Fruit fly (Drosophila melanogaster) Kc167 (cell line): Measurements from ENCODE around the gene Nup98-96.

Source experiments
- Myc ChIP-seq: fragments of >200 bp; optimal IDR thresholded peaks from 2 replicates; lab custom pipeline; 2017; ENCODE audit warnings: missing external identifiers
- Sin3A ChIP-seq: fragments of >200 bp; optimal IDR thresholded peaks from 2 replicates; lab custom pipeline; 2018; ENCODE audit warnings: missing external identifiers
- h ChIP-seq: fragments of >200 bp; optimal IDR thresholded peaks from 3 replicates; lab custom pipeline; 2018; ENCODE audit warnings: missing external identifiers
- insv ChIP-seq: fragments of >200 bp; optimal IDR thresholded peaks from 3 replicates; lab custom pipeline; 2018; ENCODE audit warnings: missing external identifiers
- psq ChIP-seq: fragments of >200 bp; optimal IDR thresholded peaks from 2 replicates; lab custom pipeline; 2017; ENCODE audit warnings: missing external identifiers
- ttk ChIP-seq: sonication (Bioruptor generic); optimal IDR thresholded peaks from 2 replicates; lab custom pipeline; 2017; ENCODE audit warnings: missing external identifiers

Gene Nup98-96

DNA sequence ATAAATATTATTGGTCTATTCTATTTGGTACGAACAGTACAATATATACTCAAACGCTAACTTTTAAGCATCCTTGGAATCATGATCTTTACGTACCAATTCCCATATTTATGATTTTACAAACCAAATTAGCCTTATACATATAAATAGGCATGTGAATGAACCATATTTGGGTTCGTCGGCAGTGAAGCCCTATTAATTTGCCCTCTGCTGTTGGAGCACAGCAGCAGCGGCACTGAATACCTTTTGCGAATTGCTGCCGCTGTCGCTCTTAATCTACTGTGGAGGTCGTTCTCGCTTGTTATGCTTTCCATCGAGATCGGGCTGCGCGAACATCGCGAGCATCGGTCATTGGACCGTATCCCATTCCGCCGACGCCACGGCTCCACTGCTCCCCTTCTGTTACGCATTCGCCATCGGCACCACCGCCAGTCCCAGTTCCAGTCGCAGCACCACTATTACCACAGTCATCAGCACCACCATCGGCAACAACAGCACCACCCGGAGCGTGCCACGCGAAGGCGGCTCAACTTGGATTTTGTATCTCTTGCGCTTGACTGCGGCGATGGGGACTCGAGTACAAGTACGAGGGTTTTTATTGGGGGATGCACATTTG lies 7.1 kb upstream of the Nup98-96 start:
- no peak for TF ChIP-seq Myc
- no peak for TF ChIP-seq h (lab: Kevin White, UChicago)
- no peak for TF ChIP-seq psq (lab: Kevin White, UChicago)
- TF ChIP-seq ttk (lab: Kevin White, UChicago) = no peak

DNA sequence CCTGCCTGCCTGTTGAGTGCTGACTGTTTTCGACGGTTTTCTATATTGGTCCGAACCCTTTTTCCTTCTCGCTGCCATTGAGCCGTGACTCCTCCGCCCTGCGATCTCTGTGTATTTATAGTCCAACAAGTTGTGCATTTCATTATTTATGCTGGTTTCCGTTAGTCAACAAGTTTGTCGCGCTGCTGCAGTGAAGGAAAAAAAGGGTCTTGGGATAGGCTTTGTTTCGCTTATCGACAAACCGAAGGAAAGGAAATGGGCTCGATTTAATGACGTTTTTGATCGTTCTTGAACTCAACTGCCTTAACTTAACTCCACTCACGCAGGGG lies 6.2 kb upstream of the Nup98-96 start:
- TF ChIP-seq ttk (lab: Kevin White, UChicago) = no peak
- no peak for TF ChIP-seq insv (lab: Kevin White, UChicago)

DNA sequence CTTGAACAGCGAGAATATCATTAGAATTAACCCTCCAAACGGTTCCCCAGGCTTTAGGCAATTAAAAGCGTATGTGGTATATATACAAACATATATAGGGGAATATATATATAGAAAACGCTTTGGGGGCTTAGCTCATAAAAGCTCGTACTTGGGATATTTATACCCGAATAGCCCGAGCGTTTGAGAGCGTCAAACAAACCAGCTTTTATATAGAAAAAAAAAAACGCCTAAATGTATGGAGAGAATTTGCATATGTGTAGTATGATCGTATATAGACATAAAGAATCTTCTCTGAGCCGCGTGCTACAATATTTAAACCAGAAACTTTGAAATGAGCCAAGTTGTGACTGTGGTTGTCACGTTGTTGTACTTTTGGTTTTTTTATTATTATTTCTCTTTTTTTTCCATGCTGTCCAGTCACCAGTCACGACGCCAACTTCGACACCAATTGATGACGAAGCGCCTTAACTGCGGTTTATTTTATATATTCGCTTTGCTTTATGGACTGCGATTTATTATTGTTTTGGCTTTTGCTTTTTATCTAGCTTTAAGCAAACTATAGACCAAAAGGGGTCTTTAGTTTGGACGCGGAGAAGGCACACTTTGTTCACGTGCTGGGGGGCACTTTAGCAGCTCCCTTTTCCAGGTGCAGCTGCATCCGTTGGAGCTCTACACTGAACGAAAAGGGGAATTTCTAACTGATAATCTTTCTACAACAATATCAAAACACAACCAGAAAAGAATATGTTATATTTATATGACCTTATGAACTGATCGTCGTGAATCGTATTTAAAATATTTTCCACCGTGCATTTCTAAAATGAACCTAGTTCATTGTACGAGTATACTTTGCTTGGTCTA lies 5.6 kb upstream of the Nup98-96 start:
- TF ChIP-seq Myc = no peak
- TF ChIP-seq ttk (lab: Kevin White, UChicago) = no peak
- TF ChIP-seq psq (lab: Kevin White, UChicago) = no peak
- TF ChIP-seq insv (lab: Kevin White, UChicago) = no peak
- no peak for TF ChIP-seq h (lab: Kevin White, UChicago)
- TF ChIP-seq Sin3A (lab: Kevin White, UChicago) = no peak

DNA sequence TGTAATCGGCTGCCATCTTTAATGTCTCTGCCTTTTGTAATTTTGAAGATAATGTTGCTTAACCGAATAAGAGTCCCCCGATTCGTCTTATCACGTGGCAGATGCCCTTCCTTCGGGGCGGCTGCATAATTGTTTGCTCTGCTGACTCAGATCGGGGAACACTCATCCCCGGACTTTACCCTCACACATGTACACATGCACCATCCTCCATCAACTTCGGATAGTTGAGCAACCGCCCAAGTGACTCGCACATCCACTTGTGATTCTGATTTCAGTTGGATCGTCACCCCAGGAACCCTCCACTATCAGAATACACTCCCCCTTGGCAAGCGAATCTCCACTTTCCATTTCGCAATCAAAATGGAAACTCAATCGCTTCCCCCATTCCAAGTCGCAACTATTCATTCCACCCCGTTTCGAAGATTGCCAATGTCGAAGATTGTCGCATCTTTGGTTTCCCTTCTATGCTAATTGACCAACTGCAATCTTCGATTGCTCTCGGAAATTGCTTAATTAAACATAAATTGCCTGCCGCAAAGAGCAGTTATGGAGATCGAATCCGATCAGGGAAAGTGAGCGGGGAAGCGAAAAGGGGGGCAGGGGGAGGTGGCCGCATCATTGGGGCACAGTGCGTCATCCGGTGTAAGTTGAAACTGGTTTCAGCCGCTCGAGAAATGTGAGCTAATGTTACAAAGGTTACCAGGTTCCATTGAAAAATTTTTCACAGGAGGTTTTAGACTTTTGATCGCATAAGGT lies 3.7 kb upstream of the Nup98-96 start:
- TF ChIP-seq insv (lab: Kevin White, UChicago) (no peak), h (lab: Kevin White, UChicago) (no peak), ttk (lab: Kevin White, UChicago) (no peak), Myc (no peak), Sin3A (lab: Kevin White, UChicago) (no peak), psq (lab: Kevin White, UChicago) (no peak)

DNA sequence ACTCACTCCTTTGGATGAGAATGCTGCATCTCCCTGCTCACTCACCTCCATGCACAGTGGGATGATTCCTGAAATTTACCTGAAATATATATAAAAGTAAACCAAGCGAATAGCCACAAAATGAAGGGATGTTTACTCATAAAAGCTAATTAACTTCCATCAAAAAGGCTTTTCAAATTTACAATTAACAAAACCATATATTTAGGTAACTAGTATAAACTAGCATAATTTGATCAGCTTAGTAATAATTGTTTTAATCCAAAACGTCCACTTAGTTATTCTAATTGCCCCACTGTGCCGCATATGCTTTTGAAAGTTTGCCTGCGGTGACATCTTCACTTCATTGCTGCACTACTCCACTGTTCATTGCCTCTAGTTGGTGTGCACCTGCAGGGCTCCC lies 2.5 kb upstream of the Nup98-96 start:
- TF ChIP-seq psq (lab: Kevin White, UChicago) (no peak), Sin3A (lab: Kevin White, UChicago) (no peak), h (lab: Kevin White, UChicago) (no peak), Myc (no peak), ttk (lab: Kevin White, UChicago) (no peak), insv (lab: Kevin White, UChicago) (no peak)

DNA sequence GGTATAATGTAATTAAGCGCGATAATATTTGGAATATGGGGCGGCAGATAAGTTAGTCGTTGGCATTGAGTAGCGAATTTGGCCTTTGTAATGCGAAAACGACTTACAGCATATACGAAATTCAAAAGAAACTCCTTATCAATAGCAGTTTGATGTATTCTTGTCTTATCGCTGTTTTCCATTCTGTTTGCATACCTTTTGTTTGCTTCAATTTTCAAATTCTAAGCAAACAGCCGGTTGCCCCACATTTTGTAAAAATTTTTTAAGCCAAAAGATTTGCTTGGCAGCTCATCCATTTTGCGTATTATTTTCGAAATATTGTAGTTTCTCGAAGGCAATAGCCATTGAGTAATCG lies 2.0 kb upstream of the Nup98-96 start:
- TF ChIP-seq Myc = no peak
- TF ChIP-seq h (lab: Kevin White, UChicago) = no peak
- TF ChIP-seq Sin3A (lab: Kevin White, UChicago) = no peak
- no peak for TF ChIP-seq psq (lab: Kevin White, UChicago)
- no peak for TF ChIP-seq insv (lab: Kevin White, UChicago)
- TF ChIP-seq ttk (lab: Kevin White, UChicago) = no peak

DNA sequence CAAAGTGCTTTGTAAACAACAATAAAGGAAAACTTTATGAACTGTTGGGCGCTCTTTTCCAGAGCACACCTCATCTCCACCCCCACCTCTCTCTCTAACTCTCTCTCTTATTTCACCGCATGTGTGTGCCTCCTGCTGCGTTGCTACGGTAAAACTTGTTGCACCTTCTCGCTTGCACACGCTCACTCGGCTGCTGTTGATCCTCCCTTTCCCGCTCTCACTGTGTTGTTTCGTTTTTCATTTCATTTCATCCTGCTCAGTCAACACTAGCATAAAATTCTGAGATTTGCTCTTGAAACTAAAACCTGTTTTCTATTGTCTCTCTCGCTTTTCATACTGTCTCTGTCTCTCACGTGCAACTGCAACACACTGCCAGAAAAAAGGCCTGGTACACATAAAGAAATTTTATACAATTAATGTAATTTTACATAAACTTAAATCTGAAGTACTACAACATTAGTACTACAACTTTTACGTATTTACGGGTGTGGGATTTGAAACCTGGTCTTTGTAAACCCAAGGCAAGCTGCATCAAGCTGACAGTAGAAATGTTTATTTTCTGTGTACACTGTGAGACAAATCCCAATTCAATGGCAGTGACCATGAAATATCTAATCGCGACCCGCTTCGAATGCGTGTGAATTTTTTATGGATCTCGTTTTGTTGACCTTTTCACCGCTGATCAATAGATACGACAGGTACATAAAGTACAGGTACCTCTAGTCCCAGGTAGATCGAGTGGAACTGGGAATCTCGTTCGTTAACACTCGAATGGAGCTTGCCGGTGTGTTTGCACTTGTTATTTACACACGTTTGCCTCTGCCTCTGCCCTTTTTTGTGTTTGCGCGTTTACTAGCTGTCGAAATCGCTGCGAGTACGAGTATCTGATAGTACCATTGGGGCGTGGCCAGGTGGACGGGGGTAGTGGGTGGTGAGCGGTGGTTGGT lies 1.3 kb upstream of the Nup98-96 start:
- no peak for TF ChIP-seq psq (lab: Kevin White, UChicago)
- no peak for TF ChIP-seq ttk (lab: Kevin White, UChicago)

DNA sequence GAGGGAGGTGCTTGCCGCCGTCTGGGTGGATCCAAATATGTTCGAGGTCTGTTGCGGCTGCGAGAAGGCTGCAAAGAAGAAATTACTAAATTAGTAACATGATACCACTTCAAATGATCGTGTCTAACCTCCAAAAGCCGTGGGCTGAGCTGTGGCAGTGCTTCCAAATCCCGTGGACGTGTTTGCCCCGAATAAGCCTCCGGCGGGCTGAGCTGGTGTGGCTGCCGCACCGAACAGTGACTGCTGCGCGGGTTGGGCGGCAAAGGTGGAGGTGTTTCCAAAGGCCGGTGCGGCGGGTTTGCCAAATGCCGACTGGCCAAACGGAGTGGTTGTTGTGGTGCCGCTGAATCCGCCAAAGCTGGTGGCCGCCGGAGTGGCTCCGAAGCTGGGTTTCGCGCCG lies 664 bp downstream of the Nup98-96 start:
- TF ChIP-seq ttk (lab: Kevin White, UChicago) = no peak
- TF ChIP-seq insv (lab: Kevin White, UChicago) = no peak
- TF ChIP-seq Sin3A (lab: Kevin White, UChicago) = no peak
- no peak for TF ChIP-seq psq (lab: Kevin White, UChicago)
- TF ChIP-seq h (lab: Kevin White, UChicago) = no peak

DNA sequence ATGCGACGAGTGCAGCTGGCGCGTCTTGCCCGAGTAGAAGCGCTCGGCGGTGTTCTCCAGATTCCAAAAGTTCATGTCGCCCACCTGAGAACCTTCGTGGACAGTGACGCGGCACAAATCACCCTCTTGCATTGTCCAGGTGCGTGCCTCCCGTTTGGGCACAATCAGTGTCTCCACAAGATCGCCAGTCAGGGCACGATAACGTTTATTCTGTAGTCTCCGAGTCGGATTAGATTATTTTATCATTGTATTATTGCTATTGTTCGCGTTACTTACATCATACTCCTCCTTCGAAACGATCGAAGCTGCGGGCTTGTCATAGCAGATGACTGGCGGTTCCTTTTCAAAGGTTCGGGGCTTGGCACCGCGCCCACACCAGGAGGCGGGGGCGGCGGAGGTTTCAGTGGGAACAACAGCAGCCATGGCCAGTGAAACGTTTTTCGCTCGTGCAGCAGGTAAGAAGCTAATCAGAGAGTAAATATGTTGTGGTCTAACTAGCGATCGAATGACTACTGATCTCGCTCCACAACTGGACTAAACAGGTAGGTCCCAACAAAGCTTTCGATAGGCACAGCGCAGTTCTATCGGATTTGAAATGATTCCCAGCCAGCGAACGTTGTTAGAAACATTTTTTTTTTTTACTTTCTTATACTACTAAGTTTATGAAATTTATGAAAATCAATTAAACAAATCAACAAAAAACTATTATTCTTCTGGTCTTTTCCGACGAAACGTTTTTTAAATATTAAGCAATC lies 7.6 kb downstream of the Nup98-96 start, which contains the start of gene CG10208:
Gene CG10208, minus strand, starts transcription at position 518 of the 755 bp plus-strand sequence.
- TF ChIP-seq psq (lab: Kevin White, UChicago) (no peak), insv (lab: Kevin White, UChicago) (no peak), ttk (lab: Kevin White, UChicago) (no peak), Sin3A (lab: Kevin White, UChicago) (no peak), Myc (no peak), h (lab: Kevin White, UChicago) (no peak)

DNA sequence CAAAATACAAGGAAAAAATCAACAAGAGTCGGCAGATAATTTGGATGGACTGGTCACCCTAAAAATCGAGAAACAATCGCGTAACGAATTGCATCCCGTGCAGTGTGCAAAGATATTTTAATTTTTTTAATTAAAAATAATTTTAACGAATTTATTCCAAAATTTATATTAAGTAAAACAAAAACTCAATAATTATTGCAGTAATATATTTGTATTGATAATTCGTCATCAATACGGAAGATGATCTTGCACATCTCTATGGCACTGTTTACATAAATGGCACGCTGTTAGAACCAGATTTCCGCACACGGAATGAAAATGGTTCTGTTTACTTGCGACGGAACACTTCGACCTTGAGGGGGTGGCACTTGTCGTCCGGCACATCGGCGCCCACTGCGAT lies 8.6 kb downstream of the Nup98-96 start, which contains the start of gene tst:
Gene tst, minus strand, starts transcription at position 52 of the 400 bp plus-strand sequence.
- TF ChIP-seq Sin3A (lab: Kevin White, UChicago) = no peak
- no peak for TF ChIP-seq psq (lab: Kevin White, UChicago)
- no peak for TF ChIP-seq Myc
- TF ChIP-seq insv (lab: Kevin White, UChicago) = no peak
- TF ChIP-seq ttk (lab: Kevin White, UChicago) = no peak
- no peak for TF ChIP-seq h (lab: Kevin White, UChicago)
